Fruit fly (Drosophila melanogaster) whole organism, wandering third instar larva: ENCODE results near the gene Cpr64Ab.

Experiments
- Rel ChIP-seq, 2 experiments: fragments of 200-800 bp; sonication (Bioruptor generic) in 1 of 2; optimal IDR thresholded peaks; 2 replicates in 1 of 2; 3 replicates in 1 of 2; lab custom pipeline; 2016 to 2019; ENCODE audit warnings: mild to moderate bottlenecking in 2 of 2, missing biosample characterization in 2 of 2, missing genetic modification characterization in 2 of 2, moderate library complexity in 1 of 2
- brk ChIP-seq: fragments of 200-800 bp; sonication (Bioruptor generic); optimal IDR thresholded peaks from 2 replicates; lab custom pipeline; 2016; ENCODE audit warnings: missing biosample characterization, mild to moderate bottlenecking, missing genetic modification characterization
- rgr ChIP-seq: fragments of 200-800 bp; sonication (Bioruptor generic); optimal IDR thresholded peaks from 3 replicates; lab custom pipeline; 2016; ENCODE audit warnings: missing biosample characterization, mild to moderate bottlenecking, missing genetic modification characterization
- sage ChIP-seq: fragments of 200-800 bp; sonication (Bioruptor generic); optimal IDR thresholded peaks from 2 replicates; lab custom pipeline; 2016; ENCODE audit warnings: missing biosample characterization, mild to moderate bottlenecking, missing genetic modification characterization
- usp ChIP-seq: fragments of >200 bp; optimal IDR thresholded peaks from 2 replicates; lab custom pipeline; 2017; ENCODE audit warnings: missing biosample characterization, missing genetic modification characterization

DNA sequence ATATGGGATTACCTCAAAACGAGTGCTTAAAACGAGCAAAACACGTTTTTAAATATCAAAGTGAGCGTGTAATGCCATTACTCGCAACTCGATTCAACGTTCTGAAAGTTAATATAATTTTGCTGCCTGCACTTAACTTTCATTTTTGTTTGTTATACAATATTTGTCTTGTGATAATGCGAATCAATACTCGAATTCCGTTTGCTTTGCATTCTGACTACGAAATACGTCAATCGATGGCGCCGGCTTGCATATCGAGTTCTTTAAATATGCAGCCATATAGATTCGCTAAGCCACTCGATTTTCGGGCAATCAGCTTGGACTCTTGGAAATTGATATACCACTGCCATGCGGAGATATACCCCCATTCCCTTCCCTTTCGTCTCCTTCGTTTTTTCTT, 9.3 kb upstream of the Cpr64Ab start:
- TF ChIP-seq brk (GFP tag; lab: Kevin White, UChicago) (no peak), sage (GFP tag; lab: Kevin White, UChicago) (no peak), Rel (GFP tag; optimal IDR thresholded peaks at IDR 0.05; lab: Kevin White, UChicago) (no peak), Rel (tag; optimal IDR thresholded peaks at IDR 0.05; lab: Kevin White, UChicago) (no peak), usp (GFP tag; lab: Kevin White, UChicago) (no peak), rgr (GFP tag; lab: Kevin White, UChicago) (peak; percentile 56)
